Fruit fly (Drosophila melanogaster): Measurements from ENCODE around the gene CG17776.

CG17776 gene

dm6 chrX:2158668-2159163 lies 25.8 kb upstream of the CG17776 start, which contains the start of gene wapl (continued):
- TF ChIP-seq ftz-f1 (GFP tag; optimal IDR thresholded peaks at IDR 0.05) (peak; percentile 98), amos (GFP tag; IDR thresholded peaks at IDR 0.05; ENCODE audit: partially characterized antibody) (peak; percentile 97), CG11695 (GFP tag; IDR thresholded peaks at IDR 0.05) (0 out of 3 replicates have a peak, but pooled peaks have one; percentile 23), stwl (tag; optimal IDR thresholded peaks at IDR 0.05) (peak; percentile 61), D (optimal IDR thresholded peaks at IDR 0.05) (peak; percentile 57), D (GFP tag; optimal IDR thresholded peaks at IDR 0.05) (no peak), sisA (GFP tag; IDR thresholded peaks at IDR 0.05) (0 out of 2 replicates have a peak, but pooled peaks have one; percentile 8), MESR4 (GFP tag; optimal IDR thresholded peaks at IDR 0.05) (peak; percentile 86), bigmax (GFP tag; optimal IDR thresholded peaks at IDR 0.05) (no peak), Sin3A (optimal IDR thresholded peaks at IDR 0.05) (peak; percentile 82), CG12769 (tag; optimal IDR thresholded peaks at IDR 0.05) (no peak), zen (tag; optimal IDR thresholded peaks at IDR 0.05) (peak; percentile 22), CG15514 (GFP tag; optimal IDR thresholded peaks at IDR 0.05) (peak; percentile 83), CG14050 (GFP tag; IDR thresholded peaks at IDR 0.05) (no peak), CG3163 (GFP tag; optimal IDR thresholded peaks at IDR 0.05) (peak; percentile 6), Hr51 (GFP tag; optimal IDR thresholded peaks at IDR 0.05) (peak in 1 of 2 experiments; percentile 45), lab (GFP tag; optimal IDR thresholded peaks at IDR 0.05) (peak; percentile 19), knrl (GFP tag; IDR thresholded peaks at IDR 0.05; ENCODE audit: partially characterized antibody) (peak; percentile 93), Doc3 (GFP tag; IDR thresholded peaks at IDR 0.05; ENCODE audit: partially characterized antibody) (peak; percentile 91), abd-A (tag; optimal IDR thresholded peaks at IDR 0.05) (peak; percentile 64), Hr39 (optimal IDR thresholded peaks at IDR 0.05) (no peak), CG3995 (GFP tag; optimal IDR thresholded peaks at IDR 0.05) (peak; percentile 58), CG2202 (tag; optimal IDR thresholded peaks at IDR 0.05) (peak; percentile 5), nerfin-2 (GFP tag; IDR thresholded peaks at IDR 0.05; ENCODE audit: partially characterized antibody) (peak; percentile 87), row (GFP tag; IDR thresholded peaks at IDR 0.05) (peak; percentile 59), chif (GFP tag; optimal IDR thresholded peaks at IDR 0.05) (peak in 1 of 2 experiments; percentile 17), cg (GFP tag; optimal IDR thresholded peaks at IDR 0.05) (peak; percentile 61), Opbp (GFP tag; IDR thresholded peaks at IDR 0.05; ENCODE audit: partially characterized antibody) (peak; percentile 97), CG18599 (GFP tag; optimal IDR thresholded peaks at IDR 0.05) (peak; percentile 5), repo (GFP tag; optimal IDR thresholded peaks at IDR 0.05) (peak; percentile 45), ab (GFP tag; optimal IDR thresholded peaks at IDR 0.05) (no peak), vfl (GFP tag; optimal IDR thresholded peaks at IDR 0.05) (peak; percentile 26), Rfx (GFP tag; IDR thresholded peaks at IDR 0.05) (peak; percentile 71), NFAT (GFP tag; IDR thresholded peaks at IDR 0.05) (0 out of 2 replicates have a peak, but pooled peaks have one; percentile 26), Bgb (GFP tag; IDR thresholded peaks at IDR 0.05; ENCODE audit: partially characterized antibody) (peak; percentile 97), gcm (GFP tag; optimal IDR thresholded peaks at IDR 0.05) (no peak), CG1603 (tag; optimal IDR thresholded peaks at IDR 0.05) (peak; percentile 85), NC2β (GFP tag; optimal IDR thresholded peaks at IDR 0.05) (peak; percentile 33), dpn (GFP tag; optimal IDR thresholded peaks at IDR 0.05) (peak; percentile 30), disco-r (GFP tag; optimal IDR thresholded peaks at IDR 0.05) (no peak), CG12155 (GFP tag; optimal IDR thresholded peaks at IDR 0.05) (peak; percentile 12), Six4 (GFP tag; optimal IDR thresholded peaks at IDR 0.05) (no peak), vvl (GFP tag; IDR thresholded peaks at IDR 0.05) (peak; percentile 61), Dref (GFP tag; IDR thresholded peaks at IDR 0.05) (peak; percentile 96), Xbp1 (GFP tag; optimal IDR thresholded peaks at IDR 0.05) (peak; percentile 46), CG6791 (GFP tag; IDR thresholded peaks at IDR 0.05; ENCODE audit: partially characterized antibody) (peak; percentile 95), gfzf (GFP tag; optimal IDR thresholded peaks at IDR 0.05) (peak; percentile 76), MBD-R2 (GFP tag; IDR thresholded peaks at IDR 0.05) (peak; percentile 52), Nf-YC (tag; optimal IDR thresholded peaks at IDR 0.05) (peak; percentile 21), CG1647 (GFP tag; optimal IDR thresholded peaks at IDR 0.05) (no peak)
